Worm (Caenorhabditis elegans) whole organism, late embryonic: ENCODE results near the gene fut-4.

Experiments
- C08G9.2 ChIP-seq: sonication (generic microtip); optimal IDR thresholded peaks from 2 replicates; lab custom pipeline; 2016; ENCODE audit warnings: mild to moderate bottlenecking, missing genetic modification characterization, moderate library complexity, missing compliant biosample characterization
- F13H6.1 ChIP-seq: sonication (generic microtip); optimal IDR thresholded peaks from 2 replicates; lab custom pipeline; 2016; ENCODE audit warnings: missing genetic modification characterization, missing compliant biosample characterization
- T23F11.4 ChIP-seq: fragments of 200-800 bp; sonication (Bioruptor generic); optimal IDR thresholded peaks from 2 replicates; lab custom pipeline; 2018; ENCODE audit warnings: mild to moderate bottlenecking, missing genetic modification characterization, missing compliant biosample characterization
- Y22D7AL.16 ChIP-seq: sonication (generic microtip); optimal IDR thresholded peaks from 2 replicates; lab custom pipeline; 2016; ENCODE audit warnings: missing genetic modification characterization, missing compliant biosample characterization
- ceh-18 ChIP-seq: sonication (generic microtip); optimal IDR thresholded peaks from 2 replicates; lab custom pipeline; 2016; ENCODE audit warnings: missing genetic modification characterization, missing compliant biosample characterization
- ceh-24 ChIP-seq: sonication (generic microtip); optimal IDR thresholded peaks from 2 replicates; lab custom pipeline; 2016; ENCODE audit warnings: mild to moderate bottlenecking, missing genetic modification characterization, missing compliant biosample characterization
- ceh-31 ChIP-seq: sonication (generic microtip); optimal IDR thresholded peaks from 2 replicates; lab custom pipeline; 2016; ENCODE audit warnings: missing genetic modification characterization, missing compliant biosample characterization
- ceh-48 ChIP-seq: sonication (generic microtip); optimal IDR thresholded peaks from 2 replicates; lab custom pipeline; 2016; ENCODE audit warnings: missing genetic modification characterization, inconsistent platforms, missing compliant biosample characterization
- ceh-6 ChIP-seq: fragments of 200-800 bp; sonication (Bioruptor generic); optimal IDR thresholded peaks from 2 replicates; lab custom pipeline; 2018; ENCODE audit warnings: mild to moderate bottlenecking, missing genetic modification characterization, missing compliant biosample characterization
- ceh-9 ChIP-seq: sonication (generic microtip); optimal IDR thresholded peaks from 2 replicates; lab custom pipeline; 2016; ENCODE audit warnings: mild to moderate bottlenecking, missing genetic modification characterization, inconsistent platforms, missing compliant biosample characterization
- che-1 ChIP-seq: sonication (generic microtip); optimal IDR thresholded peaks from 2 replicates; lab custom pipeline; 2016; ENCODE audit warnings: mild to moderate bottlenecking, missing genetic modification characterization, missing compliant biosample characterization
- dmd-4 ChIP-seq: sonication (generic microtip); optimal IDR thresholded peaks from 2 replicates; lab custom pipeline; 2016; ENCODE audit warnings: borderline replicate concordance, missing genetic modification characterization, missing compliant biosample characterization
- dve-1 ChIP-seq: sonication (generic microtip); optimal IDR thresholded peaks from 2 replicates; lab custom pipeline; 2017; ENCODE audit warnings: antibody characterized with exemption, mild to moderate bottlenecking, missing genetic modification characterization, missing compliant biosample characterization
- elt-2 ChIP-seq: sonication (generic microtip); optimal IDR thresholded peaks from 2 replicates; lab custom pipeline; 2016; ENCODE audit warnings: missing genetic modification reagents, missing genetic modification characterization, missing compliant biosample characterization
- fax-1 ChIP-seq: sonication (generic microtip); optimal IDR thresholded peaks from 2 replicates; lab custom pipeline; 2016; ENCODE audit warnings: missing genotype, missing genetic modification characterization, missing compliant biosample characterization
- fkh-10 ChIP-seq: fragments of 150-350 bp; optimal IDR thresholded peaks from 2 replicates; lab custom pipeline; 2014; ENCODE audit warnings: missing biosample characterization, missing genetic modification reagents, missing genetic modification characterization
- fkh-6 ChIP-seq: sonication (generic microtip); optimal IDR thresholded peaks from 2 replicates; lab custom pipeline; 2016; ENCODE audit warnings: missing genetic modification characterization, missing compliant biosample characterization
- hlh-13 ChIP-seq: fragments of 200-800 bp; sonication (Bioruptor generic); optimal IDR thresholded peaks from 2 replicates; lab custom pipeline; 2018; ENCODE audit warnings: mild to moderate bottlenecking, missing genetic modification characterization, missing compliant biosample characterization
- hlh-30 ChIP-seq: sonication (generic microtip); optimal IDR thresholded peaks from 2 replicates; lab custom pipeline; 2017; ENCODE audit warnings: antibody characterized with exemption, missing genetic modification characterization, missing compliant biosample characterization; ENCODE audit not compliant: insufficient read depth
- hlh-6 ChIP-seq: sonication (generic microtip); optimal IDR thresholded peaks from 2 replicates; lab custom pipeline; 2016; ENCODE audit warnings: missing genotype, missing genetic modification characterization, missing compliant biosample characterization
- lin-11 ChIP-seq: fragments of 200-800 bp; sonication (Bioruptor generic); optimal IDR thresholded peaks from 2 replicates; lab custom pipeline; 2018; ENCODE audit warnings: mild to moderate bottlenecking, missing genetic modification characterization, missing compliant biosample characterization
- madf-2 ChIP-seq: sonication (generic microtip); optimal IDR thresholded peaks from 2 replicates; lab custom pipeline; 2017; ENCODE audit warnings: missing genetic modification characterization, missing compliant biosample characterization
- nfya-1 ChIP-seq: sonication (generic microtip); optimal IDR thresholded peaks from 2 replicates; lab custom pipeline; 2017; ENCODE audit warnings: missing genetic modification characterization, mild to moderate bottlenecking, missing compliant biosample characterization, antibody characterized with exemption, moderate library complexity
- npax-4 ChIP-seq: sonication (generic microtip); optimal IDR thresholded peaks from 2 replicates; lab custom pipeline; 2016; ENCODE audit warnings: missing genetic modification characterization, missing compliant biosample characterization
- odd-2 ChIP-seq: sonication (generic microtip); optimal IDR thresholded peaks from 2 replicates; lab custom pipeline; 2017; ENCODE audit warnings: antibody characterized with exemption, mild to moderate bottlenecking, missing genetic modification characterization, missing compliant biosample characterization
- pax-1 ChIP-seq: fragments of 150-350 bp; optimal IDR thresholded peaks from 2 replicates; lab custom pipeline; 2014; ENCODE audit warnings: missing biosample characterization, missing genetic modification characterization
- pha-2 ChIP-seq: sonication (generic microtip); optimal IDR thresholded peaks from 2 replicates; lab custom pipeline; 2017; ENCODE audit warnings: mild to moderate bottlenecking, missing genetic modification characterization, missing compliant biosample characterization
- pros-1 ChIP-seq: fragments of 150-350 bp; optimal IDR thresholded peaks from 2 replicates; lab custom pipeline; 2014; ENCODE audit warnings: missing biosample characterization, missing genetic modification reagents, missing genetic modification characterization
- ref-2 ChIP-seq: sonication (generic microtip); optimal IDR thresholded peaks from 2 replicates; lab custom pipeline; 2016; ENCODE audit warnings: missing genetic modification characterization, missing compliant biosample characterization
- rnt-1 ChIP-seq: sonication (generic microtip); optimal IDR thresholded peaks from 2 replicates; lab custom pipeline; 2016; ENCODE audit warnings: missing genetic modification characterization, missing compliant biosample characterization
- tbx-7 ChIP-seq: sonication (generic microtip); optimal IDR thresholded peaks from 2 replicates; lab custom pipeline; 2016; ENCODE audit warnings: missing genotype, missing genetic modification characterization, missing compliant biosample characterization
- zip-5 ChIP-seq: sonication (generic microtip); optimal IDR thresholded peaks from 2 replicates; lab custom pipeline; 2016; ENCODE audit warnings: missing genetic modification characterization, missing compliant biosample characterization
- ztf-16 ChIP-seq: sonication (generic microtip); optimal IDR thresholded peaks from 2 replicates; lab custom pipeline; 2017; ENCODE audit warnings: missing genetic modification characterization, missing compliant biosample characterization

The fut-4 gene

ce11 chrII:2859873-2860821, 37.8 kb upstream of the fut-4 start:
- TF ChIP-seq Y22D7AL.16 = peak; percentile 6
- no peak for TF ChIP-seq C08G9.2 (tag; lab: Kevin White, UChicago)
- TF ChIP-seq nfya-1 = no peak
- TF ChIP-seq madf-2 (tag; lab: Kevin White, UChicago) = no peak
- peak; percentile 10 for TF ChIP-seq elt-2 (tag; lab: Kevin White, UChicago)
- TF ChIP-seq che-1 (tag; lab: Kevin White, UChicago) = peak; percentile 11
- TF ChIP-seq fkh-6 (tag; lab: Kevin White, UChicago) = no peak

ce11 chrII:2859315-2859714, 37.0 kb upstream of the fut-4 start:
- TF ChIP-seq ceh-6 (GFP tag; lab: Kevin White, UChicago) = no peak
- TF ChIP-seq hlh-13 (GFP tag; lab: Kevin White, UChicago) = no peak
- no peak for TF ChIP-seq ztf-16 (tag; lab: Kevin White, UChicago)
- TF ChIP-seq dve-1 (tag; lab: Kevin White, UChicago) = peak; percentile 84

ce11 chrII:2858851-2859250, 36.5 kb upstream of the fut-4 start:
- TF ChIP-seq elt-2 (tag; lab: Kevin White, UChicago) (peak; percentile 8), T23F11.4 (GFP tag; lab: Kevin White, UChicago) (no peak)

ce11 chrII:2857559-2857958, 35.2 kb upstream of the fut-4 start:
- no peak for TF ChIP-seq ceh-9 (tag; lab: Kevin White, UChicago)
- peak; percentile 18 for TF ChIP-seq rnt-1 (tag; lab: Kevin White, UChicago)
- TF ChIP-seq, all 69 proteins: peak for 1

- TF ChIP-seq dmd-4 (tag; lab: Kevin White, UChicago) (no peak), nfya-1 (no peak), ref-2 (tag; lab: Kevin White, UChicago) (no peak)
These were observed 33.8 kb upstream of the fut-4 start for ce11 chrII:2856114-2856513.

- TF ChIP-seq ceh-31 (tag; lab: Kevin White, UChicago) (peak; percentile 41), hlh-30 (tag; lab: Kevin White, UChicago) (no peak), hlh-13 (GFP tag; lab: Kevin White, UChicago) (no peak), hlh-6 (tag; lab: Kevin White, UChicago) (peak; percentile 11)
These were observed 32.5 kb upstream of the fut-4 start for ce11 chrII:2854794-2855193.

ce11 chrII:2853767-2854166, 31.4 kb upstream of the fut-4 start:
- TF ChIP-seq ceh-48 (tag; lab: Kevin White, UChicago) (no peak), F13H6.1 (no peak), pros-1 (no peak), hlh-13 (GFP tag; lab: Kevin White, UChicago) (no peak), hlh-6 (tag; lab: Kevin White, UChicago) (no peak), odd-2 (tag; lab: Kevin White, UChicago) (no peak), ztf-16 (tag; lab: Kevin White, UChicago) (no peak), zip-5 (no peak), tbx-7 (no peak), ceh-18 (tag; lab: Kevin White, UChicago) (no peak), lin-11 (no peak), fkh-10 (GFP tag; lab: Kevin White, UChicago) (no peak), pax-1 (no peak), npax-4 (tag; lab: Kevin White, UChicago) (no peak), pha-2 (no peak), ceh-24 (tag; lab: Kevin White, UChicago) (no peak), fax-1 (no peak)
- TF ChIP-seq, all 69 proteins: peak for 0
